Fruit fly (Drosophila melanogaster) whole organism, embryonic: ENCODE data around the gene FASN2.
A peak's percentile ranks its signal among the peaks of the same experiment; 100 is the strongest.

Experiments
- Atf6 ChIP-seq: fragments of 200-800 bp; sonication (Bioruptor generic); IDR thresholded peaks from 2 replicates; pipeline ENCODE4 v1.3.6; 2022; ENCODE audit warnings: missing biosample characterization, missing genetic modification characterization
- Awh ChIP-seq: fragments of 200-800 bp; sonication (Bioruptor generic); IDR thresholded peaks from 2 replicates; pipeline ENCODE4, ENCODE4 v1.3.6; 2022; ENCODE audit warnings: missing biosample characterization, missing genetic modification characterization
- CG10366 ChIP-seq: fragments of 200-800 bp; sonication (Bioruptor generic); IDR thresholded peaks from 2 replicates; pipeline ENCODE4 v1.3.6; 2022; ENCODE audit warnings: missing biosample characterization, missing genetic modification characterization
- CG10431 ChIP-seq: fragments of 200-800 bp; sonication (Bioruptor generic); optimal IDR thresholded peaks from 3 replicates; lab custom pipeline; 2018; ENCODE audit warnings: missing biosample characterization, mild to moderate bottlenecking, missing genetic modification characterization
- CG12744 ChIP-seq: fragments of 200-800 bp; sonication (Bioruptor generic); optimal IDR thresholded peaks from 2 replicates; lab custom pipeline; 2016; ENCODE audit warnings: missing biosample characterization, missing genetic modification characterization
- CG13894 ChIP-seq: fragments of 200-800 bp; sonication (Bioruptor generic); optimal IDR thresholded peaks from 3 replicates; lab custom pipeline; 2018; ENCODE audit warnings: missing biosample characterization, mild to moderate bottlenecking, missing genetic modification characterization, moderate library complexity
- CG15479 ChIP-seq: fragments of 200-800 bp; sonication (Bioruptor generic); optimal IDR thresholded peaks from 3 replicates; lab custom pipeline; 2019; ENCODE audit warnings: missing biosample characterization, mild to moderate bottlenecking, missing genetic modification characterization, moderate library complexity
- CG1647 ChIP-seq: fragments of 200-800 bp; sonication (Bioruptor generic); optimal IDR thresholded peaks from 3 replicates; lab custom pipeline; 2016; ENCODE audit warnings: missing biosample characterization, missing genetic modification characterization
- CG16779 ChIP-seq: fragments of 200-800 bp; sonication (Bioruptor generic); IDR thresholded peaks from 2 replicates; pipeline ENCODE4 v1.3.6; 2022; ENCODE audit warnings: missing biosample characterization, missing genetic modification characterization
- CG17359 ChIP-seq: fragments of 200-800 bp; sonication (Bioruptor generic); optimal IDR thresholded peaks from 3 replicates; lab custom pipeline; 2018; ENCODE audit warnings: missing biosample characterization, mild to moderate bottlenecking, missing genetic modification characterization, moderate library complexity
- CG1792 ChIP-seq: fragments of 200-800 bp; sonication (Bioruptor generic); optimal IDR thresholded peaks from 2 replicates; lab custom pipeline; 2016; ENCODE audit warnings: missing biosample characterization, missing genetic modification characterization
- CG2120 ChIP-seq: fragments of 200-800 bp; sonication (Bioruptor generic); optimal IDR thresholded peaks from 3 replicates; lab custom pipeline; 2016; ENCODE audit warnings: missing biosample characterization, missing genetic modification characterization
- CG3163 ChIP-seq: fragments of 200-800 bp; sonication (Bioruptor generic); optimal IDR thresholded peaks from 3 replicates; lab custom pipeline; 2016; ENCODE audit warnings: missing biosample characterization, missing genetic modification characterization
- CG4730 ChIP-seq: fragments of 200-800 bp; sonication (Bioruptor generic); IDR thresholded peaks from 2 replicates; pipeline ENCODE4 v1.3.6; 2022; ENCODE audit warnings: missing biosample characterization, missing genetic modification characterization
- CG6654 ChIP-seq: fragments of 200-800 bp; sonication (Bioruptor generic); optimal IDR thresholded peaks from 2 replicates; lab custom pipeline; 2017; ENCODE audit warnings: missing biosample characterization, mild to moderate bottlenecking, missing genetic modification characterization
- CG6683 ChIP-seq: fragments of 200-800 bp; sonication (Bioruptor generic); optimal IDR thresholded peaks from 2 replicates; lab custom pipeline; 2017; ENCODE audit warnings: missing biosample characterization, mild to moderate bottlenecking, missing genetic modification characterization, missing genetic modification reagents
- CG7357 ChIP-seq: fragments of 200-800 bp; sonication (Bioruptor generic); IDR thresholded peaks from 3 replicates; pipeline ENCODE4 v1.3.6; 2022; ENCODE audit warnings: missing biosample characterization, missing genetic modification characterization
- CG8388 ChIP-seq: fragments of 200-800 bp; sonication (Bioruptor generic); optimal IDR thresholded peaks from 2 replicates; lab custom pipeline; 2019; ENCODE audit warnings: missing biosample characterization, mild to moderate bottlenecking, missing genetic modification characterization, moderate library complexity
- CG9817 ChIP-seq: fragments of 200-800 bp; sonication (Bioruptor generic); optimal IDR thresholded peaks from 2 replicates; lab custom pipeline; 2018; ENCODE audit warnings: missing biosample characterization, mild to moderate bottlenecking, missing genetic modification characterization, moderate library complexity
- Dref ChIP-seq: fragments of 200-800 bp; sonication (Bioruptor generic); IDR thresholded peaks from 2 replicates; pipeline ENCODE4 v1.3.6; 2022; ENCODE audit warnings: missing biosample characterization, missing genetic modification characterization
- Ets65A ChIP-seq: fragments of 200-800 bp; sonication (Bioruptor generic); peaks from one replicate; lab custom pipeline; 2016; ENCODE audit warnings: missing biosample characterization, missing genetic modification characterization
- Fer2 ChIP-seq: fragments of 200-800 bp; sonication (Bioruptor generic); optimal IDR thresholded peaks from 2 replicates; lab custom pipeline; 2018; ENCODE audit warnings: missing biosample characterization, mild to moderate bottlenecking, missing genetic modification characterization, moderate library complexity
- Fer3 ChIP-seq: fragments of 200-800 bp; sonication (Bioruptor generic); optimal IDR thresholded peaks from 2 replicates; lab custom pipeline; 2018; ENCODE audit warnings: missing biosample characterization, mild to moderate bottlenecking, missing genetic modification characterization, moderate library complexity
- Gsc ChIP-seq: fragments of 200-800 bp; sonication (Bioruptor generic); IDR thresholded peaks from 2 replicates; pipeline ENCODE4 v1.3.6; 2022; ENCODE audit warnings: missing biosample characterization, missing genetic modification characterization
- Hey ChIP-seq: fragments of 200-800 bp; sonication (Bioruptor generic); optimal IDR thresholded peaks from 3 replicates; lab custom pipeline; 2018; ENCODE audit warnings: missing biosample characterization, mild to moderate bottlenecking, missing genetic modification characterization
- Hsf ChIP-seq: fragments of 200-800 bp; sonication (Bioruptor generic); optimal IDR thresholded peaks from 3 replicates; lab custom pipeline; 2016; ENCODE audit warnings: missing biosample characterization, missing genetic modification characterization
- Lhr ChIP-seq: fragments of 200-800 bp; sonication (Bioruptor generic); optimal IDR thresholded peaks from 3 replicates; lab custom pipeline; 2017; ENCODE audit warnings: mild to moderate bottlenecking, missing biosample characterization, missing genetic modification reagents, missing genetic modification characterization
- Med ChIP-seq: fragments of 200-800 bp; sonication (Bioruptor generic); peaks from one replicate; lab custom pipeline; 2016; ENCODE audit warnings: missing biosample characterization, missing genetic modification characterization, mild to moderate bottlenecking, inconsistent platforms, moderate library complexity
- Neu2 ChIP-seq: fragments of 200-800 bp; sonication (Bioruptor generic); optimal IDR thresholded peaks from 3 replicates; lab custom pipeline; 2016; ENCODE audit warnings: missing biosample characterization, missing genetic modification characterization, borderline replicate concordance
- Nf-YA ChIP-seq: fragments of 200-800 bp; sonication (Bioruptor generic); IDR thresholded peaks from 2 replicates; pipeline ENCODE4 v1.3.6; 2022; ENCODE audit warnings: missing biosample characterization, missing genetic modification characterization
- NfI ChIP-seq: fragments of 200-800 bp; sonication (Bioruptor generic); optimal IDR thresholded peaks from 3 replicates; lab custom pipeline; 2018; ENCODE audit warnings: missing biosample characterization, mild to moderate bottlenecking, missing genetic modification characterization, moderate library complexity
- Scr ChIP-seq: fragments of 200-800 bp; sonication (Bioruptor generic); IDR thresholded peaks from 2 replicates; pipeline ENCODE4 v1.3.6; 2022; ENCODE audit warnings: missing biosample characterization, missing genetic modification characterization; ENCODE audit not compliant: partially characterized antibody
- Spps ChIP-seq: fragments of 200-800 bp; sonication (Bioruptor generic); optimal IDR thresholded peaks from 2 replicates; lab custom pipeline; 2018; ENCODE audit warnings: missing biosample characterization, mild to moderate bottlenecking, missing genetic modification characterization
- Stat92E ChIP-seq, 3 experiments: fragments of >200 bp in 2 of 3; fragments of 200-800 bp in 1 of 3; sonication (Bioruptor generic) in 1 of 3; optimal IDR thresholded peaks; 2 replicates each; lab custom pipeline; 2017 to 2019; ENCODE audit warnings: missing biosample characterization in 3 of 3, missing genetic modification characterization in 3 of 3, mild to moderate bottlenecking in 1 of 3, moderate library complexity in 1 of 3
- ac ChIP-seq: fragments of 200-800 bp; sonication (Bioruptor generic); optimal IDR thresholded peaks from 3 replicates; lab custom pipeline; 2017; ENCODE audit warnings: missing biosample characterization, mild to moderate bottlenecking, missing genetic modification characterization
- ash1 ChIP-seq: fragments of 200-800 bp; sonication (Bioruptor generic); optimal IDR thresholded peaks from 2 replicates; lab custom pipeline; 2018; ENCODE audit warnings: missing biosample characterization, mild to moderate bottlenecking, missing genetic modification characterization
- cad ChIP-seq: fragments of >200 bp; optimal IDR thresholded peaks from 2 replicates; lab custom pipeline; 2017; ENCODE audit warnings: missing biosample characterization, missing genetic modification characterization
- cato ChIP-seq: fragments of 200-800 bp; sonication (Bioruptor generic); optimal IDR thresholded peaks from 2 replicates; lab custom pipeline; 2016; ENCODE audit warnings: missing biosample characterization, missing genetic modification characterization, borderline replicate concordance
- da ChIP-seq: fragments of 200-800 bp; sonication (Bioruptor generic); optimal IDR thresholded peaks from 2 replicates; lab custom pipeline; 2016; ENCODE audit warnings: missing biosample characterization, missing genetic modification characterization
- emc ChIP-seq: fragments of 200-800 bp; sonication (Bioruptor generic); optimal IDR thresholded peaks from 2 replicates; lab custom pipeline; 2016; ENCODE audit warnings: missing biosample characterization, missing genetic modification characterization
- fd64A ChIP-seq: fragments of 200-800 bp; sonication (Bioruptor generic); optimal IDR thresholded peaks from 3 replicates; lab custom pipeline; 2018; ENCODE audit warnings: missing biosample characterization, mild to moderate bottlenecking, missing genetic modification characterization
- grau ChIP-seq: fragments of 200-800 bp; optimal IDR thresholded peaks from 3 replicates; lab custom pipeline; 2019; ENCODE audit warnings: missing biosample characterization, mild to moderate bottlenecking, missing genetic modification characterization, moderate library complexity
- gsb-n ChIP-seq: fragments of 200-800 bp; sonication (Bioruptor generic); optimal IDR thresholded peaks from 3 replicates; lab custom pipeline; 2018; ENCODE audit warnings: missing biosample characterization, mild to moderate bottlenecking, missing genetic modification characterization
- hth ChIP-seq: fragments of >200 bp; optimal IDR thresholded peaks from 2 replicates; lab custom pipeline; 2017; ENCODE audit warnings: inconsistent platforms
- jing ChIP-seq: fragments of 200-800 bp; sonication (Bioruptor generic); optimal IDR thresholded peaks from 2 replicates; lab custom pipeline; 2018; ENCODE audit warnings: missing biosample characterization, mild to moderate bottlenecking, missing genetic modification characterization
- lilli ChIP-seq: fragments of 200-800 bp; sonication (Bioruptor generic); optimal IDR thresholded peaks from 3 replicates; lab custom pipeline; 2016; ENCODE audit warnings: missing biosample characterization, missing genetic modification characterization
- mam ChIP-seq: fragments of 200-800 bp; sonication (Bioruptor generic); optimal IDR thresholded peaks from 3 replicates; lab custom pipeline; 2016; ENCODE audit warnings: missing biosample characterization, missing genetic modification characterization
- sob ChIP-seq: fragments of 200-800 bp; sonication (Bioruptor generic); IDR thresholded peaks from 2 replicates; pipeline ENCODE4 v1.3.6; 2022; ENCODE audit warnings: missing biosample characterization, missing genetic modification characterization
- sr ChIP-seq: fragments of 200-800 bp; sonication (Bioruptor generic); IDR thresholded peaks from 3 replicates; pipeline ENCODE4 v1.3.6; 2022; ENCODE audit warnings: missing biosample characterization, missing genetic modification characterization
- stc ChIP-seq: fragments of 200-800 bp; sonication (Bioruptor generic); IDR thresholded peaks from 2 replicates; pipeline ENCODE4 v1.3.6; 2022; ENCODE audit warnings: missing biosample characterization, missing genetic modification characterization
- vfl ChIP-seq: fragments of 200-800 bp; sonication (Bioruptor generic); optimal IDR thresholded peaks from 2 replicates; lab custom pipeline; 2016; ENCODE audit warnings: missing biosample characterization, missing genetic modification characterization

Gene FASN2

DNA sequence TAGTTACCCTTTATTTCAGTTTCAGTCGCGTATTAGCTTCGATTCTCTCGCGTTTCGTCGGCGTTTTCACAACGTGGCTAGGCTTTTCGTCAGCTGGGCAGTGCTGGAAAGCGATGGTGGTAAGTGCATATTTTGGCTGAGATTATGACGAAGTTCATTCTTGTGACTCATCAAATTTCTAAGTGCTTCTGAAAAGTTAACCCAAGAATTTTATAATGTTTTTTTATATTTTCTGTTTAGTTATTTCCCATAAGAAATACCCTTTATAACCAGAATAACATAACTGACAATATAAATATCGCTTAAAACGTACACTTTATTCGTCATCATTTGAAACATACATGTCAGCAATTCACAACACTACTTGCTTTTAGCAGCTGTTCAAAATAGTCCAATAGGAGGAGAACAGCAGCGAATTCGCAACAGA lies 6.6 kb upstream of the FASN2 start, which contains the start of the genes CG17260 and SerRS (continued):
- TF ChIP-seq CG1647 (GFP tag; lab: Kevin White, UChicago) (peak; percentile 89), emc (GFP tag; lab: Kevin White, UChicago) (peak; percentile 80), lilli (GFP tag; lab: Kevin White, UChicago) (peak; percentile 97), CG3163 (GFP tag; lab: Kevin White, UChicago) (peak; percentile 73), ash1 (GFP tag; lab: Kevin White, UChicago) (peak; percentile 8), CG4730 (GFP tag; lab: Robert Waterston, UW) (peak; percentile 91), CG12744 (GFP tag; lab: Kevin White, UChicago) (peak; percentile 92), sob (peak; percentile 97), CG17359 (tag; lab: Kevin White, UChicago) (peak; percentile 90), cato (GFP tag; lab: Kevin White, UChicago) (peak; percentile 86), CG8388 (GFP tag; lab: Kevin White, UChicago) (peak; percentile 89), Scr (GFP tag; lab: Robert Waterston, UW) (peak; percentile 67), gsb-n (no peak), Stat92E (GFP tag; optimal IDR thresholded peaks at IDR 0.05; lab: Kevin White, UChicago) (peak in 1 of 3 experiments; percentile 37), ac (peak; percentile 37), Med (GFP tag; lab: Kevin White, UChicago) (peak; percentile 98), grau (peak; percentile 92), CG9817 (tag; lab: Kevin White, UChicago) (peak; percentile 95), vfl (GFP tag; lab: Kevin White, UChicago) (peak; percentile 92), CG7357 (peak; percentile 86), Atf6 (GFP tag; lab: Robert Waterston, UW) (peak; percentile 91), Awh (GFP tag; lab: Robert Waterston, UW) (peak; percentile 83), CG2120 (GFP tag; lab: Kevin White, UChicago) (peak; percentile 98), stc (GFP tag; lab: Robert Waterston, UW) (peak; percentile 86), da (GFP tag; lab: Kevin White, UChicago) (peak; percentile 86), Fer2 (tag; lab: Kevin White, UChicago) (peak; percentile 90), Dref (GFP tag; lab: Robert Waterston, UW) (peak; percentile 25; the same call in 1 of the 2 replicates), CG16779 (peak; percentile 56; the same call in 1 of the 2 replicates), Nf-YA (GFP tag; lab: Robert Waterston, UW) (peak; percentile 67; the same call in 1 of the 2 replicates), Ets65A (GFP tag; lab: Kevin White, UChicago) (peak; percentile 100), Gsc (GFP tag; lab: Robert Waterston, UW) (peak; percentile 86), Spps (tag; lab: Kevin White, UChicago) (peak; percentile 85), sr (GFP tag; lab: Robert Waterston, UW) (no peak), CG10366 (GFP tag; lab: Robert Waterston, UW) (peak; percentile 90), mam (GFP tag; lab: Kevin White, UChicago) (peak; percentile 96), Hsf (GFP tag; lab: Kevin White, UChicago) (peak; percentile 97), CG13894 (tag; lab: Kevin White, UChicago) (peak; percentile 82), CG15479 (GFP tag; lab: Kevin White, UChicago) (no peak), Neu2 (GFP tag; lab: Kevin White, UChicago) (peak; percentile 25), CG6654 (GFP tag; lab: Kevin White, UChicago) (peak; percentile 65), jing (GFP tag; lab: Kevin White, UChicago) (peak; percentile 70), Hey (tag; lab: Kevin White, UChicago) (no peak), Lhr (GFP tag; lab: Kevin White, UChicago) (no peak), fd64A (no peak), CG10431 (GFP tag; lab: Kevin White, UChicago) (peak; percentile 73), CG6683 (GFP tag; lab: Kevin White, UChicago) (peak; percentile 78), hth (no peak), NfI (GFP tag; lab: Kevin White, UChicago) (peak; percentile 93), cad (GFP tag; lab: Kevin White, UChicago) (no peak), CG1792 (GFP tag; lab: Kevin White, UChicago) (peak; percentile 78), Fer3 (tag; lab: Kevin White, UChicago) (peak; percentile 95)
